Fruit fly (Drosophila melanogaster): ENCODE results near the gene Ugt35A1.

DNA sequence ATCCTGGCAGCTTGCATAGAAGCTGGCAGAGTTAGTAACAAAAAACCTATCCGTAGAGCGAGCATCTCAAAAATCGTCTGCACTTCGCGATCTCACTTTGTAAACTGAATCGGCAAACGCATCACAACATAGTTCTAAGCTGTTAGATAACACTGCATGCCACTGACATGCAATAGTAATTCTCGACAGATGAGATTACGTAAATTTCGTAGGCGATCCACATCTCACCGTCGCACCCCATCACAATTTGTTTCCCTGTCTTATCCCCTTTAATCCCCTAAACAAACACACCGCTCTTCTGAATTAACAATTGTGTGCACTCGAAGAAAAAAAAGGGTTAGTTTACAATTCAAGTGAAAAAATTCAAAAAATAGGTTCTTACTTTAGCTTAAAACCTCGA, 2.3 kb downstream of the Ugt35A1 start, which contains the start of gene Ugt35B1:
- no peak for TF ChIP-seq Myc (optimal IDR thresholded peaks at IDR 0.05)
- TF ChIP-seq ttk (optimal IDR thresholded peaks at IDR 0.05): no peak
- TF ChIP-seq h (optimal IDR thresholded peaks at IDR 0.05): no peak
- no peak for TF ChIP-seq psq (optimal IDR thresholded peaks at IDR 0.05)
- no peak for TF ChIP-seq Sin3A (optimal IDR thresholded peaks at IDR 0.05)
